Worm (Caenorhabditis elegans) whole organism, young adult: ENCODE measurements around the gene EEED8.18.

ENCODE experiments used
- B0336.3 ChIP-seq: fragments of 200-800 bp; sonication (Bioruptor generic); IDR thresholded peaks from 2 replicates; pipeline ENCODE4 v1.3.6; 2022; ENCODE audit warnings: missing genetic modification characterization, missing compliant biosample characterization
- F33H1.4 ChIP-seq: fragments of 200-800 bp; sonication (Bioruptor generic); IDR thresholded peaks from 2 replicates; pipeline ENCODE4 v1.3.6; 2022; ENCODE audit warnings: missing genetic modification reagents, missing genetic modification characterization, missing compliant biosample characterization
- F39B2.1 ChIP-seq: fragments of 200-800 bp; sonication (Bioruptor generic); IDR thresholded peaks from 2 replicates; pipeline ENCODE4 v1.3.6; 2022; ENCODE audit warnings: missing genetic modification reagents, missing genetic modification characterization, missing compliant biosample characterization
- F57A8.1 ChIP-seq: fragments of 200-800 bp; sonication (Bioruptor generic); optimal IDR thresholded peaks from 2 replicates; lab custom pipeline; 2018; ENCODE audit warnings: mild to moderate bottlenecking, missing genetic modification characterization, moderate library complexity, missing compliant biosample characterization
- K12H6.12 ChIP-seq: fragments of 200-800 bp; sonication (Bioruptor generic); optimal IDR thresholded peaks from 2 replicates; lab custom pipeline; 2018; ENCODE audit warnings: mild to moderate bottlenecking, missing genetic modification characterization, missing compliant biosample characterization
- T07F8.4 ChIP-seq: sonication (generic microtip); optimal IDR thresholded peaks from 2 replicates; lab custom pipeline; 2016; ENCODE audit warnings: mild to moderate bottlenecking, missing genetic modification characterization, moderate library complexity, missing compliant biosample characterization
- ama-1 ChIP-seq, 3 experiments: fragments of 150-350 bp in 1 of 3; sonication (generic microtip) in 2 of 3; optimal IDR thresholded peaks; 2 replicates each; lab custom pipeline; 2014 to 2018; ENCODE audit warnings: missing biosample characterization in 2 of 3, missing genetic modification characterization in 2 of 3, missing genetic modification reagents in 2 of 3
- aptf-2 ChIP-seq: fragments of 200-800 bp; sonication (Bioruptor generic); conservative IDR thresholded peaks from 2 replicates; pipeline ENCODE4 v1.3.6; 2022; ENCODE audit warnings: missing genetic modification reagents, missing genetic modification characterization, missing compliant biosample characterization
- attf-3 ChIP-seq: fragments of 200-800 bp; sonication (Bioruptor generic); conservative IDR thresholded peaks from 2 replicates; pipeline ENCODE4 v1.3.6; 2022; ENCODE audit warnings: missing genetic modification reagents, missing genetic modification characterization, missing compliant biosample characterization
- ceh-100 ChIP-seq: fragments of 200-800 bp; sonication (Bioruptor generic); IDR thresholded peaks from 2 replicates; pipeline ENCODE4 v1.3.6; 2022; ENCODE audit warnings: missing genetic modification reagents, missing genetic modification characterization, missing compliant biosample characterization
- ceh-27 ChIP-seq: fragments of 200-800 bp; sonication (Bioruptor generic); optimal IDR thresholded peaks from 2 replicates; lab custom pipeline; 2018; ENCODE audit warnings: mild to moderate bottlenecking, missing genetic modification characterization, moderate library complexity, missing compliant biosample characterization
- ceh-40 ChIP-seq: fragments of 200-800 bp; sonication (Bioruptor generic); IDR thresholded peaks from 2 replicates; pipeline ENCODE4 v1.3.6; 2022; ENCODE audit warnings: missing genetic modification characterization, missing compliant biosample characterization
- ceh-79 ChIP-seq: sonication (generic microtip); optimal IDR thresholded peaks from 2 replicates; lab custom pipeline; 2017; ENCODE audit warnings: mild to moderate bottlenecking, missing genetic modification characterization, missing compliant biosample characterization
- ceh-91 ChIP-seq: fragments of 200-800 bp; sonication (Bioruptor generic); IDR thresholded peaks from 2 replicates; pipeline ENCODE4 v1.3.6; 2022; ENCODE audit warnings: missing genetic modification reagents, missing genetic modification characterization, missing compliant biosample characterization
- egl-44 ChIP-seq: fragments of 200-800 bp; sonication (Bioruptor generic); IDR thresholded peaks from 2 replicates; pipeline ENCODE4 v1.3.6; 2022; ENCODE audit warnings: missing genetic modification reagents, missing genetic modification characterization, missing compliant biosample characterization
- gei-17 ChIP-seq: fragments of 200-800 bp; sonication (Bioruptor generic); optimal IDR thresholded peaks from 2 replicates; lab custom pipeline; 2018; ENCODE audit warnings: mild to moderate bottlenecking, missing genetic modification characterization, missing compliant biosample characterization
- hlh-12 ChIP-seq: sonication (generic microtip); optimal IDR thresholded peaks from 2 replicates; lab custom pipeline; 2016; ENCODE audit warnings: missing genetic modification characterization, missing compliant biosample characterization
- hlh-26 ChIP-seq: fragments of 200-800 bp; sonication (Bioruptor generic); conservative IDR thresholded peaks from 2 replicates; pipeline ENCODE4 v1.3.6; 2022; ENCODE audit warnings: missing genetic modification reagents, missing genetic modification characterization, missing compliant biosample characterization
- lin-54 ChIP-seq: fragments of 200-800 bp; sonication (Bioruptor generic); optimal IDR thresholded peaks from 2 replicates; lab custom pipeline; 2018; ENCODE audit warnings: mild to moderate bottlenecking, missing genetic modification characterization, missing compliant biosample characterization
- lir-1 ChIP-seq: fragments of 200-800 bp; sonication (Bioruptor generic); conservative IDR thresholded peaks from 2 replicates; pipeline ENCODE4 v1.3.6; 2022; ENCODE audit warnings: missing genetic modification reagents, missing genetic modification characterization, missing compliant biosample characterization
- lsl-1 ChIP-seq: fragments of 200-800 bp; sonication (Bioruptor generic); optimal IDR thresholded peaks from 2 replicates; lab custom pipeline; 2018; ENCODE audit warnings: mild to moderate bottlenecking, missing genetic modification characterization, moderate library complexity, missing compliant biosample characterization
- madf-6 ChIP-seq: fragments of 200-800 bp; sonication (Bioruptor generic); IDR thresholded peaks from 2 replicates; pipeline ENCODE4 v1.3.6; 2022; ENCODE audit warnings: missing genetic modification reagents, missing genetic modification characterization, missing compliant biosample characterization
- madf-8 ChIP-seq: fragments of 200-800 bp; sonication (Bioruptor generic); conservative IDR thresholded peaks from 2 replicates; pipeline ENCODE4 v1.3.6; 2022; ENCODE audit warnings: missing genetic modification reagents, missing genetic modification characterization, missing compliant biosample characterization
- nfya-2 ChIP-seq: fragments of 200-800 bp; sonication (Bioruptor generic); IDR thresholded peaks from 2 replicates; pipeline ENCODE4 v1.3.6; 2022; ENCODE audit warnings: missing genetic modification reagents, missing genetic modification characterization, missing compliant biosample characterization
- nhr-179 ChIP-seq: sonication (generic microtip); optimal IDR thresholded peaks from 2 replicates; lab custom pipeline; 2016; ENCODE audit warnings: mild to moderate bottlenecking, missing genetic modification characterization, missing compliant biosample characterization
- nhr-27 ChIP-seq: fragments of 200-800 bp; sonication (Bioruptor generic); optimal IDR thresholded peaks from 2 replicates; lab custom pipeline; 2018; ENCODE audit warnings: mild to moderate bottlenecking, missing genetic modification characterization, moderate library complexity, missing compliant biosample characterization
- snpc-1.3 ChIP-seq: sonication (generic microtip); optimal IDR thresholded peaks from 2 replicates; lab custom pipeline; 2017; ENCODE audit warnings: missing genetic modification characterization, mild to moderate bottlenecking, missing compliant biosample characterization, antibody characterized with exemption, moderate library complexity, missing genotype, missing genetic modification reagents; ENCODE audit not compliant: insufficient read depth
- xnd-1 ChIP-seq: sonication (generic microtip); optimal IDR thresholded peaks from 2 replicates; lab custom pipeline; 2016; ENCODE audit warnings: missing genotype, missing genetic modification reagents, missing genetic modification characterization, missing compliant biosample characterization
- ztf-25 ChIP-seq: fragments of 200-800 bp; sonication (Bioruptor generic); IDR thresholded peaks from 2 replicates; pipeline ENCODE4 v1.3.6; 2022; ENCODE audit warnings: missing genetic modification reagents, missing genetic modification characterization, missing compliant biosample characterization
- ztf-26 ChIP-seq: sonication (generic microtip); optimal IDR thresholded peaks from 2 replicates; lab custom pipeline; 2017; ENCODE audit warnings: missing genetic modification characterization, missing compliant biosample characterization
- ztf-28 ChIP-seq: fragments of 200-800 bp; sonication (Bioruptor generic); IDR thresholded peaks from 2 replicates; pipeline ENCODE4 v1.3.6; 2022; ENCODE audit warnings: missing genetic modification reagents, missing genetic modification characterization, missing compliant biosample characterization

The EEED8.18 gene

DNA sequence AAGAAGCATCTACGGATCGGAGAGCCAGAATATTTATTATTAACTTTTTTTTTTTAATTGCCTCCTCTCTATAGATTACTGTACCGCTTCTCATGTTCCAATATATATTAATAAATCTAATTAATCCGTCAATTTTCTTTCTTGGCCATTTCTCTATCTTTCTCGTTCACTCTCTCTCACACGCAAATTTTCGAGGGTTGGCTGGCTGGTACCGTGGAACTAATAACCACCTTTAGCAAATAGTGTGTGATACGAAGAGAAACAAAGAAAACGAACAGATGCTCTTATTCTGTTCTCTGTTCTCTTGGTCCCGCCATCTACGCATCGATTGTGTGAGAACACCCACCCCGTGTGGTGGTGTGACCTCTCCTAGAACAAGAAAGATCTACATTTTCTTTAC lies 5.9 kb upstream of the EEED8.18 start:
- no peak for TF ChIP-seq nhr-27 (tag; lab: Kevin White, UChicago)
- TF ChIP-seq gei-17 (GFP tag; lab: Kevin White, UChicago), result no peak

DNA sequence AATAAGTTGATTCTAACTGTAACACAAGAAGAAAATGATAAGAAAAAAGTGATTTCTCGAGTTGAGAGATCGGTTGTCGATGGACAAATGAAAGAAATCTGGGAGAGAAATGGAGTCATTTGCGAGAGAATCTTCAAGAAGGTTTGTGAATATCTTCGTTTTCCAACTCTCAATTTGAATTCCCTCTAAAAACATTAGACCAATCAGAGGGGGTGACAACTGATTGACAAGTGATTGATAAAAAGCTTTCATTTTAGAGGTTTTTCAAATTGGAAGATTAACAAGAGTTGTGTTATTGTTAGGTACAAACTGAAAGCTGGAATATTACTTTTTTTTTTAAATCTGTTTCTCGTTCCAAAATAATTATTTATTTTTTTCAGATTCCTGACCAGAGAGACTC lies 5.5 kb upstream of the EEED8.18 start:
- no peak for TF ChIP-seq ama-1 (optimal IDR thresholded peaks at IDR 0.05; lab: Kevin White, UChicago)
- TF ChIP-seq ama-1 (GFP tag; optimal IDR thresholded peaks at IDR 0.05; lab: Kevin White, UChicago), result no peak
- TF ChIP-seq F57A8.1 (GFP tag; lab: Kevin White, UChicago), result no peak
- no peak for TF ChIP-seq ztf-25 (GFP tag; lab: Robert Waterston, UW)
- no peak for TF ChIP-seq ceh-27 (GFP tag; lab: Kevin White, UChicago)
- TF ChIP-seq hlh-12 (tag; lab: Kevin White, UChicago), result no peak
- TF ChIP-seq nfya-2 (GFP tag; lab: Robert Waterston, UW), result no peak
- no peak for TF ChIP-seq K12H6.12 (tag; lab: Kevin White, UChicago)
- TF ChIP-seq aptf-2 (GFP tag; lab: Robert Waterston, UW), result no peak
- no peak for TF ChIP-seq ceh-79 (tag; lab: Kevin White, UChicago)
- no peak for TF ChIP-seq hlh-26 (GFP tag; lab: Robert Waterston, UW)
- TF ChIP-seq, all 124 proteins: peak for 0

DNA sequence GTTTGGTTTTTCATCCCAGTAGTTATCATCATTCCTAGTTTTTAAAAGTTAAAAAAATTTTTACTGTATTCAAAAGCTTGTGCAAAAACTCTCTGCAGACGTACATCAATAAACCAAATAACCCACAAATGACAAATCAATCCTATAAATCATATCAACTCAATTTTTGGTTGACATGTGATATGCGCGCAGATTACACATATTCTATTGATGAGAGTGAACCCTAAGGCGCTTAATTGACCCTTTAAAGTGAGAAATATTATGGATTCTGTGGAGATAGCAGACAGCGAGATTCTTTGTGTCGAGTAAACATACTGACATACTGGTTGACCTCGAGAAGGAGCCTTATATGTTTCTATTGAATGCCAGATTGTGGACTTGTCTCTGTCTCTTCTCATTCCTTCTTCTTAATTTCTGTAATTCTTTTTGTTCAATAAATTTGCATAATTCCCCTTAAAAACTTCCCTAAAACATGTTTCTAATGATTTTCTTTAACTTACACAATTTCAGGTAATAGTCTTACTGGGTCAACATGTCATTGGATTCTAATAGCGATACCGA lies 3.9 kb upstream of the EEED8.18 start, which contains the start of gene EEED8.2:
Gene EEED8.2, plus strand, starts transcription at position 511 of the 561 bp plus-strand sequence.
- TF ChIP-seq nhr-179 (tag; lab: Kevin White, UChicago), result no peak
- TF ChIP-seq ztf-26 (tag; lab: Kevin White, UChicago), result no peak
- TF ChIP-seq ztf-28 (GFP tag; lab: Robert Waterston, UW), result no peak
- TF ChIP-seq F57A8.1 (GFP tag; lab: Kevin White, UChicago), result no peak
- no peak for TF ChIP-seq T07F8.4 (tag; lab: Kevin White, UChicago)
- TF ChIP-seq xnd-1 (tag; lab: Kevin White, UChicago), result no peak
- no peak for TF ChIP-seq ceh-100 (GFP tag; lab: Robert Waterston, UW)
- no peak for TF ChIP-seq attf-3 (GFP tag; lab: Robert Waterston, UW)

DNA sequence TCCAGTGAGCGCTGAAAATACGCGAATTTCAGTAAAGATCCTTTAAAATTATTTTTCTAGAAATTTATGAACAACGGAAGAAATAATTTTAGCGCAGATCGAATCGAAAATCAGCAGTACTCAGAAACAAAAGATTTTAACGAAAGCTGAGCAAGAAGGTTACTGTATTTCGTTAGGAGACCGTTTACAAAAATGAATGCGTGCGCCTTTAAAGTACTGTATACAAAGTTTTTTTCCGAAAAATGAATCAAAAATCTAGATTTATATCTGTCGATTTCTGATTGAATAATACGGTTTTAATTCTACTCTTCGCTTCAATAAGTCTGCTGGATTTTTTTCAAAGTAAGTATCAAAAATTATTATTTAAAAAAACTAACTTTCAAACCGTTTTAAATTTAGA lies 1.6 kb upstream of the EEED8.18 start, which contains the start of the genes EEED8.14 and EEED8.3:
Gene EEED8.14, minus strand, starts transcription at position 13 of the 400 bp plus-strand sequence.
Gene EEED8.3, plus strand, starts transcription at position 237 of the 400 bp plus-strand sequence.
- peak; percentile 90 for TF ChIP-seq lsl-1
- peak; percentile 61 for TF ChIP-seq madf-8
- no peak for TF ChIP-seq egl-44 (GFP tag; lab: Robert Waterston, UW)
- TF ChIP-seq lir-1, result no peak
- TF ChIP-seq ceh-40 (GFP tag; lab: Robert Waterston, UW), result no peak
- TF ChIP-seq B0336.3, result no peak
- no peak for TF ChIP-seq nfya-2 (GFP tag; lab: Robert Waterston, UW)
- TF ChIP-seq F39B2.1 (GFP tag; lab: Robert Waterston, UW), result no peak
- TF ChIP-seq lin-54 (GFP tag; lab: Kevin White, UChicago), result peak; percentile 13
- peak; percentile 80 for TF ChIP-seq madf-6 (GFP tag; lab: Robert Waterston, UW)
- TF ChIP-seq ceh-91 (GFP tag; lab: Robert Waterston, UW), result no peak
- TF ChIP-seq snpc-1.3 (tag; lab: Kevin White, UChicago), result peak; percentile 0
- TF ChIP-seq F33H1.4 (GFP tag; lab: Robert Waterston, UW), result peak; percentile 85
- TF ChIP-seq xnd-1 (tag; lab: Kevin White, UChicago), result peak; percentile 80
